Worm (Caenorhabditis elegans): ENCODE data around the gene nhr-130.

The nhr-130 gene

ce11 chrV:483289-483795 is at the start of gene nhr-130:
nhr-130 (minus strand) TSS chrV:483339.
- TF ChIP-seq gmeb-1 (tag; optimal IDR thresholded peaks at IDR 0.05): peak; percentile 23
- TF ChIP-seq skn-1 (tag; optimal IDR thresholded peaks at IDR 0.05): no peak
- TF ChIP-seq nhr-6 (tag; optimal IDR thresholded peaks at IDR 0.05): no peak
- no peak for TF ChIP-seq nhr-237 (tag; optimal IDR thresholded peaks at IDR 0.05)
- peak; percentile 35 for TF ChIP-seq sma-9 (GFP tag; optimal IDR thresholded peaks at IDR 0.05)
- TF ChIP-seq sma-9 (tag; optimal IDR thresholded peaks at IDR 0.05): no peak
- peak; percentile 62 for TF ChIP-seq fos-1 (tag; optimal IDR thresholded peaks at IDR 0.05)

- TF ChIP-seq gmeb-1 (tag; optimal IDR thresholded peaks at IDR 0.05) (peak; percentile 29), unc-55 (GFP tag; optimal IDR thresholded peaks at IDR 0.05) (peak; percentile 70), nhr-6 (tag; optimal IDR thresholded peaks at IDR 0.05) (peak; percentile 15), nhr-25 (tag; optimal IDR thresholded peaks at IDR 0.05) (no peak), snpc-4 (tag; optimal IDR thresholded peaks at IDR 0.05) (peak; percentile 17), egl-27 (tag; optimal IDR thresholded peaks at IDR 0.05) (peak; percentile 83), nhr-21 (tag; optimal IDR thresholded peaks at IDR 0.05) (peak; percentile 66), sma-3 (GFP tag; optimal IDR thresholded peaks at IDR 0.05) (peak; percentile 61), crh-2 (tag; optimal IDR thresholded peaks at IDR 0.05) (peak; percentile 63), mdl-1 (tag; optimal IDR thresholded peaks at IDR 0.05) (peak in 1 of 2 experiments; percentile 51), mab-5 (tag; optimal IDR thresholded peaks at IDR 0.05) (no peak), C34F6.9 (tag; optimal IDR thresholded peaks at IDR 0.05) (peak; percentile 62), sma-9 (GFP tag; optimal IDR thresholded peaks at IDR 0.05) (peak; percentile 99), sma-9 (tag; optimal IDR thresholded peaks at IDR 0.05) (peak; percentile 43), ceh-16 (tag; optimal IDR thresholded peaks at IDR 0.05) (peak; percentile 18), F13H6.1 (tag; optimal IDR thresholded peaks at IDR 0.05) (peak; percentile 81), fos-1 (tag; optimal IDR thresholded peaks at IDR 0.05) (peak; percentile 93), nhr-23 (tag; optimal IDR thresholded peaks at IDR 0.05) (no peak), nhr-12 (tag; optimal IDR thresholded peaks at IDR 0.05) (no peak), blmp-1 (tag; optimal IDR thresholded peaks at IDR 0.05; ENCODE audit: insufficient read depth) (peak; percentile 64), mbf-1 (tag; optimal IDR thresholded peaks at IDR 0.05) (no peak), nhr-129 (tag; optimal IDR thresholded peaks at IDR 0.05) (peak; percentile 97)
Observed at ce11 chrV:532046-532445, 48.9 kb upstream of the nhr-130 start, which contains the start of gene nhr-58. nhr-58 (plus strand) TSS chrV:532259.

- no peak for TF ChIP-seq aly-2 (tag; optimal IDR thresholded peaks at IDR 0.05)
- no peak for TF ChIP-seq alr-1 (tag; optimal IDR thresholded peaks at IDR 0.05)
- no peak for TF ChIP-seq unc-55 (GFP tag; optimal IDR thresholded peaks at IDR 0.05)
- TF ChIP-seq mab-5 (tag; optimal IDR thresholded peaks at IDR 0.05): no peak
- no peak for TF ChIP-seq blmp-1 (tag; optimal IDR thresholded peaks at IDR 0.05; ENCODE audit: insufficient read depth)
- TF ChIP-seq skn-1 (tag; optimal IDR thresholded peaks at IDR 0.05): no peak
- TF ChIP-seq mbf-1 (tag; optimal IDR thresholded peaks at IDR 0.05): no peak
- TF ChIP-seq sem-4 (tag; optimal IDR thresholded peaks at IDR 0.05): no peak
- TF ChIP-seq nhr-21 (tag; optimal IDR thresholded peaks at IDR 0.05): no peak
Observed at ce11 chrV:527602-528001, 44.5 kb upstream of the nhr-130 start, which contains the start of gene srw-108. srw-108 (plus strand) TSS chrV:527902.

ce11 chrV:525040-525439 is 41.9 kb upstream of the nhr-130 start, which contains the start of gene R11G11.16:
R11G11.16 (minus strand) TSS chrV:525140.
- no peak for TF ChIP-seq nhr-10 (tag; optimal IDR thresholded peaks at IDR 0.05)
- TF ChIP-seq alr-1 (tag; optimal IDR thresholded peaks at IDR 0.05): no peak
- no peak for TF ChIP-seq unc-62 (GFP tag; optimal IDR thresholded peaks at IDR 0.05)
- TF ChIP-seq ztf-4 (tag; optimal IDR thresholded peaks at IDR 0.05): no peak
- no peak for TF ChIP-seq elt-1 (tag; optimal IDR thresholded peaks at IDR 0.05)
- TF ChIP-seq nhr-6 (tag; optimal IDR thresholded peaks at IDR 0.05): no peak
- TF ChIP-seq F13H6.1 (tag; optimal IDR thresholded peaks at IDR 0.05): no peak
- no peak for TF ChIP-seq C34F6.9 (tag; optimal IDR thresholded peaks at IDR 0.05)
- TF ChIP-seq nhr-129 (tag; optimal IDR thresholded peaks at IDR 0.05): no peak
- no peak for TF ChIP-seq lin-39 (tag; optimal IDR thresholded peaks at IDR 0.05)

ce11 chrV:524058-524457 is 40.9 kb upstream of the nhr-130 start, which contains the start of gene lipl-3:
lipl-3 (minus strand) TSS chrV:524218.
- TF ChIP-seq F13H6.1 (tag; optimal IDR thresholded peaks at IDR 0.05) (no peak), sma-9 (GFP tag; optimal IDR thresholded peaks at IDR 0.05) (peak; percentile 10), sma-9 (tag; optimal IDR thresholded peaks at IDR 0.05) (no peak)

Data from whole organism, L2 larva.